Worm (Caenorhabditis elegans) whole organism, midembryonic: ENCODE data around the gene Y66A7A.9.
A peak's percentile ranks its signal among the peaks of the same experiment; 100 is the strongest.

Source experiments
- T22C8.4 ChIP-seq: fragments of 200-800 bp; sonication (Bioruptor generic); IDR thresholded peaks from 2 replicates; pipeline ENCODE4 v1.3.6; 2022; ENCODE audit warnings: missing genetic modification characterization, missing compliant biosample characterization
- flt-1 ChIP-seq: fragments of 200-800 bp; sonication (Bioruptor generic); IDR thresholded peaks from 2 replicates; pipeline ENCODE4 v1.3.6; 2022; ENCODE audit warnings: missing genetic modification characterization, missing compliant biosample characterization
- klf-2 ChIP-seq: fragments of 200-800 bp; sonication (Bioruptor generic); conservative IDR thresholded peaks from 2 replicates; pipeline ENCODE4 v1.3.6; 2022; ENCODE audit warnings: missing genetic modification reagents, missing genetic modification characterization, missing compliant biosample characterization

DNA sequence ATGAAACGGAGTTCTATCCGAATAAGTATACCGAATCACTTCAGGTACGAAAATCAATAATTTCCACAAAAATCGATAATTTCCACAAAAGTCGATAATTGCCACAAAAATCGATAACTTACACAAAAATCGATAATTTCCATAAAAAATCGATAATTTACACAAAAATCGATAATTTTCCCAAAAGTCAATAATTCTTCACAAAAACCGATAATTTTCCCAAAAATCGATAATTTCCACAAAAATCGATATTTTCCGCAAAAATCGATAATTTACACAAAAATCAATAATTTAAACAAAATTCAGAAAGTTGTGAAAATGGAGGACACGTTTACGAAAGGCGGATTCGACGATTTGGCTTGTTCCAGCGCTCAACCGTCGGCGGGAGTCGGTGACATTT lies 2.6 kb upstream of the Y66A7A.9 start:
- no peak for TF ChIP-seq flt-1 (GFP tag; lab: Robert Waterston, UW)
- TF ChIP-seq klf-2 (GFP tag; lab: Robert Waterston, UW), result no peak
- peak; percentile 99 for TF ChIP-seq T22C8.4 (GFP tag; lab: Robert Waterston, UW)
